Worm (Caenorhabditis elegans) whole organism, late embryonic: Measurements from ENCODE around the gene C01C4.3.

Source experiments
- C38D4.7 ChIP-seq: fragments of 200-800 bp; sonication (Bioruptor generic); optimal IDR thresholded peaks from 2 replicates; lab custom pipeline; 2018; ENCODE audit warnings: mild to moderate bottlenecking, missing genetic modification characterization, moderate library complexity, missing compliant biosample characterization
- K09A11.1 ChIP-seq: sonication (generic microtip); optimal IDR thresholded peaks from 2 replicates; lab custom pipeline; 2017; ENCODE audit warnings: antibody characterized with exemption, mild to moderate bottlenecking, missing genetic modification characterization, missing compliant biosample characterization; ENCODE audit not compliant: insufficient read depth
- ama-1 ChIP-seq: fragments of 150-350 bp; optimal IDR thresholded peaks from 2 replicates; lab custom pipeline; 2014
- ceh-19 ChIP-seq: fragments of 200-800 bp; sonication (Bioruptor generic); optimal IDR thresholded peaks from 2 replicates; lab custom pipeline; 2018; ENCODE audit warnings: mild to moderate bottlenecking, missing genetic modification characterization, missing compliant biosample characterization
- ceh-22 ChIP-seq: sonication (generic microtip); optimal IDR thresholded peaks from 2 replicates; lab custom pipeline; 2017; ENCODE audit warnings: missing biosample characterization, missing genetic modification characterization
- ceh-30 ChIP-seq: fragments of 150-350 bp; optimal IDR thresholded peaks from 2 replicates; lab custom pipeline; 2014; ENCODE audit warnings: missing biosample characterization, missing genetic modification characterization
- ceh-34 ChIP-seq: sonication (generic microtip); optimal IDR thresholded peaks from 2 replicates; lab custom pipeline; 2016; ENCODE audit warnings: mild to moderate bottlenecking, missing genetic modification characterization, missing compliant biosample characterization
- ceh-9 ChIP-seq: sonication (generic microtip); optimal IDR thresholded peaks from 2 replicates; lab custom pipeline; 2016; ENCODE audit warnings: mild to moderate bottlenecking, missing genetic modification characterization, inconsistent platforms, missing compliant biosample characterization
- che-1 ChIP-seq: sonication (generic microtip); optimal IDR thresholded peaks from 2 replicates; lab custom pipeline; 2016; ENCODE audit warnings: mild to moderate bottlenecking, missing genetic modification characterization, missing compliant biosample characterization
- dmd-4 ChIP-seq: sonication (generic microtip); optimal IDR thresholded peaks from 2 replicates; lab custom pipeline; 2016; ENCODE audit warnings: borderline replicate concordance, missing genetic modification characterization, missing compliant biosample characterization
- elt-2 ChIP-seq: sonication (generic microtip); optimal IDR thresholded peaks from 2 replicates; lab custom pipeline; 2016; ENCODE audit warnings: missing genetic modification reagents, missing genetic modification characterization, missing compliant biosample characterization
- eyg-1 ChIP-seq: sonication (generic microtip); optimal IDR thresholded peaks from 2 replicates; lab custom pipeline; 2016; ENCODE audit warnings: missing genotype, missing genetic modification characterization, missing compliant biosample characterization
- gmeb-2 ChIP-seq: sonication (generic microtip); optimal IDR thresholded peaks from 2 replicates; lab custom pipeline; 2016; ENCODE audit warnings: missing genetic modification characterization, inconsistent platforms, missing compliant biosample characterization
- hlh-15 ChIP-seq: sonication (generic microtip); optimal IDR thresholded peaks from 2 replicates; lab custom pipeline; 2016; ENCODE audit warnings: missing genetic modification characterization, missing compliant biosample characterization
- hlh-8 ChIP-seq: sonication (generic microtip); optimal IDR thresholded peaks from 2 replicates; lab custom pipeline; 2016; ENCODE audit warnings: missing genotype, missing genetic modification characterization, missing compliant biosample characterization
- lin-11 ChIP-seq: fragments of 200-800 bp; sonication (Bioruptor generic); optimal IDR thresholded peaks from 2 replicates; lab custom pipeline; 2018; ENCODE audit warnings: mild to moderate bottlenecking, missing genetic modification characterization, missing compliant biosample characterization
- madf-2 ChIP-seq: sonication (generic microtip); optimal IDR thresholded peaks from 2 replicates; lab custom pipeline; 2017; ENCODE audit warnings: missing genetic modification characterization, missing compliant biosample characterization
- mec-3 ChIP-seq: sonication (generic microtip); optimal IDR thresholded peaks from 2 replicates; lab custom pipeline; 2016; ENCODE audit warnings: borderline replicate concordance, missing genetic modification characterization, missing compliant biosample characterization
- nfya-1 ChIP-seq: sonication (generic microtip); optimal IDR thresholded peaks from 2 replicates; lab custom pipeline; 2017; ENCODE audit warnings: missing genetic modification characterization, mild to moderate bottlenecking, missing compliant biosample characterization, antibody characterized with exemption, moderate library complexity
- pat-9 ChIP-seq: fragments of 200-800 bp; sonication (Bioruptor generic); optimal IDR thresholded peaks from 2 replicates; lab custom pipeline; 2018; ENCODE audit warnings: mild to moderate bottlenecking, missing genetic modification characterization, moderate library complexity, missing compliant biosample characterization
- pax-1 ChIP-seq: fragments of 150-350 bp; optimal IDR thresholded peaks from 2 replicates; lab custom pipeline; 2014; ENCODE audit warnings: missing biosample characterization, missing genetic modification characterization
- pha-4 ChIP-seq: fragments of 150-350 bp; optimal IDR thresholded peaks from 2 replicates; lab custom pipeline; 2018; ENCODE audit warnings: missing biosample characterization, missing genetic modification reagents, missing genetic modification characterization
- pqm-1 ChIP-seq: sonication (generic microtip); optimal IDR thresholded peaks from 2 replicates; lab custom pipeline; 2016; ENCODE audit warnings: missing genetic modification characterization, missing compliant biosample characterization
- ref-2 ChIP-seq: sonication (generic microtip); optimal IDR thresholded peaks from 2 replicates; lab custom pipeline; 2016; ENCODE audit warnings: missing genetic modification characterization, missing compliant biosample characterization
- sox-2 ChIP-seq: fragments of 200-800 bp; sonication (Bioruptor generic); IDR thresholded peaks from 2 replicates; pipeline ENCODE4 v1.3.6; 2022; ENCODE audit warnings: missing genetic modification reagents, missing genetic modification characterization, missing compliant biosample characterization
- sox-4 ChIP-seq: sonication (generic microtip); optimal IDR thresholded peaks from 2 replicates; lab custom pipeline; 2017; ENCODE audit warnings: mild to moderate bottlenecking, missing genetic modification characterization, inconsistent platforms, missing compliant biosample characterization
- syd-9 ChIP-seq: sonication (generic microtip); optimal IDR thresholded peaks from 2 replicates; lab custom pipeline; 2016; ENCODE audit warnings: mild to moderate bottlenecking, missing genetic modification characterization, moderate library complexity, missing compliant biosample characterization
- tbx-2 ChIP-seq: sonication (generic microtip); optimal IDR thresholded peaks from 2 replicates; lab custom pipeline; 2016; ENCODE audit warnings: missing genetic modification characterization, missing compliant biosample characterization
- tbx-7 ChIP-seq: sonication (generic microtip); optimal IDR thresholded peaks from 2 replicates; lab custom pipeline; 2016; ENCODE audit warnings: missing genotype, missing genetic modification characterization, missing compliant biosample characterization
- unc-42 ChIP-seq: sonication (generic microtip); optimal IDR thresholded peaks from 2 replicates; lab custom pipeline; 2016; ENCODE audit warnings: missing genotype, missing genetic modification characterization, missing compliant biosample characterization
- unc-55 ChIP-seq: sonication (generic microtip); optimal IDR thresholded peaks from 2 replicates; lab custom pipeline; 2017; ENCODE audit warnings: missing biosample characterization, missing genetic modification reagents, missing genetic modification characterization
- zip-5 ChIP-seq: sonication (generic microtip); optimal IDR thresholded peaks from 2 replicates; lab custom pipeline; 2016; ENCODE audit warnings: missing genetic modification characterization, missing compliant biosample characterization
- ztf-16 ChIP-seq: sonication (generic microtip); optimal IDR thresholded peaks from 2 replicates; lab custom pipeline; 2017; ENCODE audit warnings: missing genetic modification characterization, missing compliant biosample characterization

The C01C4.3 gene

DNA sequence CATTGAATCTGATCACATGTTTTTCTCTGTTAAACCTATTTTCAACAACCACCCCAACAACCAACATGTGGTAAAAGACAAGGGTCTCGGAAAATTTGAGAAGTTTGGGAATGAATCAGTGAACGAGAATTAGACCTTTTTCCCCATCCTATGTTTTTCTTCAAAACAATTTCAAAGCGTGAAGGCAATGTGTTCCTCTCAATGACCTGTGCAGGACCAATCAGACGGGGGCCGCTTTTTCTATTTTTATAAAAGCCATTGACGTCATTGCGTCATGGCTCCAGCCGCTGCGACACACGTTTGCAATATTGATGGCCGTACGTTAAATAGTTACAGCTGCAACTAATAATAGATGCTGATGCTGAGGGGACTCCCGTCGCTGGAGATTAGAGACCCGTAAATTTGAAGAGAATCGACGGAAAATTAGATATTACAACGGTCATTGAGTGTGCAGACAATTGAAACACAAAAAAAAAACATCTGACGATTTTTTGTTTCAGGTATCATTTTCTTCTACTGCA, 14.9 kb downstream of the C01C4.3 start:
- TF ChIP-seq ref-2 (tag; lab: Kevin White, UChicago) (no peak), K09A11.1 (tag; lab: Kevin White, UChicago) (no peak), hlh-8 (tag; lab: Kevin White, UChicago) (peak; percentile 56), hlh-15 (tag; lab: Kevin White, UChicago) (no peak), pha-4 (tag; lab: Kevin White, UChicago) (no peak)
- TF ChIP-seq, all 69 proteins: peak for 1

- no peak for TF ChIP-seq pqm-1 (tag; lab: Kevin White, UChicago)
- no peak for TF ChIP-seq ceh-9 (tag; lab: Kevin White, UChicago)
- no peak for TF ChIP-seq ceh-30 (tag; lab: Kevin White, UChicago)
- TF ChIP-seq che-1, result no peak
- TF ChIP-seq tbx-2 (tag; lab: Kevin White, UChicago), result no peak
- TF ChIP-seq dmd-4, result no peak
- no peak for TF ChIP-seq sox-4 (tag; lab: Kevin White, UChicago)
Measured at ce11 chrX:3714797-3715196, 18.1 kb downstream of the C01C4.3 start, which contains the start of gene C01C4.2. TSS of gene C01C4.2 (plus strand) at chrX:3715097.

ce11 chrX:3715835-3716234, 19.1 kb downstream of the C01C4.3 start:
- TF ChIP-seq pax-1 (tag; lab: Kevin White, UChicago) (no peak), nfya-1 (tag; lab: Kevin White, UChicago) (no peak), madf-2 (no peak), mec-3 (tag; lab: Kevin White, UChicago) (no peak)

DNA sequence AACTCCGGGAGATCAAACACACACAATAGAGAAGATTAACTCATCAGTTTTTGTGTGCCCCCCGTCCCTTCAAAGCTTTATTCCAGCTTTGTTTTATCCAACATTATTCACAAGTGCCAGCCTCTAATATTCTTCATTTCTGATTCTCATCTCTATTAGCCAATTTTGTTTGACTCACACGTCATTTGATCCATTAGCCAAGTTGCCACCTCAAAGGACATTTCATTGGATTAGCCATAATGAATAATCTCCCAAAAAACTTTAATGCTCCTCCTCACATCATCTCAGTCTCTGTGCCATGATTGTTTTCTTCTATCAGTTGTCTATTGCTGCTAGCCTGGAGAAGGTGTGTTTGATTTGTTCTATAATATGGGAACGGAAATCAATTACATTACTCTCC, 28.7 kb downstream of the C01C4.3 start:
- TF ChIP-seq lin-11 (tag; lab: Kevin White, UChicago) (no peak), ama-1 (lab: Kevin White, UChicago) (no peak), C38D4.7 (GFP tag; lab: Kevin White, UChicago) (no peak), eyg-1 (tag; lab: Kevin White, UChicago) (no peak), hlh-8 (tag; lab: Kevin White, UChicago) (no peak), ztf-16 (no peak)

- no peak for TF ChIP-seq ceh-19 (GFP tag; lab: Kevin White, UChicago)
- no peak for TF ChIP-seq sox-2 (GFP tag; lab: Robert Waterston, UW)
- no peak for TF ChIP-seq elt-2 (tag; lab: Kevin White, UChicago)
- no peak for TF ChIP-seq tbx-7 (tag; lab: Kevin White, UChicago)
- TF ChIP-seq zip-5 (tag; lab: Kevin White, UChicago), result no peak
- no peak for TF ChIP-seq pat-9 (tag; lab: Kevin White, UChicago)
- TF ChIP-seq ceh-22 (tag; lab: Kevin White, UChicago), result no peak
- no peak for TF ChIP-seq syd-9 (tag; lab: Kevin White, UChicago)
- TF ChIP-seq lin-11 (tag; lab: Kevin White, UChicago), result no peak
- no peak for TF ChIP-seq eyg-1 (tag; lab: Kevin White, UChicago)
Measured at ce11 chrX:3727274-3727673, 30.6 kb downstream of the C01C4.3 start, which contains the start of gene nlp-1. TSS of gene nlp-1 (plus strand) at chrX:3727574.

DNA sequence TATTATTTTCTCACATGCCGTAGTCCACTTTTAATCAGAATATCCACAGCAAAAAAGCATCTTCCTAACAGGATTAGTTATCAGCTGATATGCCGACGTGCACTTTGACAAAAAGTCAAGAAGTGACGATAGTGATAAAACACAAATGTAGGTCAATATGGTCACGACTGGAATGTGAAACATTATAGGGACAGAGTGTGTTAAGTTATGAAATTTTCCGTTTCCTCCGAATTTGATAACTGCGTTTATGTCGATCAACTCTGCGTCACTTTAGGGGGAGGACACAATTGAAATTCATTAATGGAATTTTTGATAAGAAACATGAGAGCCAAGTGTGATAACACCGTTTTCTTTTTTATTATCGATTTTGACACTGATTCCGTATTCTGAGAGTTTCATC, 32.3 kb downstream of the C01C4.3 start, which contains the start of gene aex-4:
Gene aex-4, plus strand, starts transcription at position 312 of the 400 bp plus-strand sequence.
- no peak for TF ChIP-seq pha-4 (tag; lab: Kevin White, UChicago)
- peak; percentile 64 for TF ChIP-seq elt-2 (tag; lab: Kevin White, UChicago)
- TF ChIP-seq ceh-9 (tag; lab: Kevin White, UChicago), result no peak
- TF ChIP-seq unc-42 (tag; lab: Kevin White, UChicago), result no peak
- no peak for TF ChIP-seq sox-4 (tag; lab: Kevin White, UChicago)
- no peak for TF ChIP-seq unc-55
- TF ChIP-seq ceh-34 (tag; lab: Kevin White, UChicago), result no peak
- TF ChIP-seq ztf-16, result no peak
- TF ChIP-seq gmeb-2 (tag; lab: Kevin White, UChicago), result no peak
